Worm (Caenorhabditis elegans) whole organism, late embryonic: ENCODE measurements around the gene B0563.6.

Experiments
- K02D7.2 ChIP-seq: sonication (generic microtip); optimal IDR thresholded peaks from 2 replicates; lab custom pipeline; 2017; ENCODE audit warnings: mild to moderate bottlenecking, missing genetic modification characterization, missing compliant biosample characterization
- ama-1 ChIP-seq: fragments of 150-350 bp; optimal IDR thresholded peaks from 2 replicates; lab custom pipeline; 2014
- ceh-34 ChIP-seq: sonication (generic microtip); optimal IDR thresholded peaks from 2 replicates; lab custom pipeline; 2016; ENCODE audit warnings: mild to moderate bottlenecking, missing genetic modification characterization, missing compliant biosample characterization
- ceh-9 ChIP-seq: sonication (generic microtip); optimal IDR thresholded peaks from 2 replicates; lab custom pipeline; 2016; ENCODE audit warnings: mild to moderate bottlenecking, missing genetic modification characterization, inconsistent platforms, missing compliant biosample characterization
- hlh-13 ChIP-seq: fragments of 200-800 bp; sonication (Bioruptor generic); optimal IDR thresholded peaks from 2 replicates; lab custom pipeline; 2018; ENCODE audit warnings: mild to moderate bottlenecking, missing genetic modification characterization, missing compliant biosample characterization
- hlh-8 ChIP-seq: sonication (generic microtip); optimal IDR thresholded peaks from 2 replicates; lab custom pipeline; 2016; ENCODE audit warnings: missing genotype, missing genetic modification characterization, missing compliant biosample characterization
- lin-11 ChIP-seq: fragments of 200-800 bp; sonication (Bioruptor generic); optimal IDR thresholded peaks from 2 replicates; lab custom pipeline; 2018; ENCODE audit warnings: mild to moderate bottlenecking, missing genetic modification characterization, missing compliant biosample characterization
- madf-2 ChIP-seq: sonication (generic microtip); optimal IDR thresholded peaks from 2 replicates; lab custom pipeline; 2017; ENCODE audit warnings: missing genetic modification characterization, missing compliant biosample characterization
- nfya-1 ChIP-seq: sonication (generic microtip); optimal IDR thresholded peaks from 2 replicates; lab custom pipeline; 2017; ENCODE audit warnings: missing genetic modification characterization, mild to moderate bottlenecking, missing compliant biosample characterization, antibody characterized with exemption, moderate library complexity
- pag-3 ChIP-seq: sonication (generic microtip); optimal IDR thresholded peaks from 2 replicates; lab custom pipeline; 2016; ENCODE audit warnings: missing compliant biosample characterization, missing genetic modification characterization, borderline replicate concordance
- sdc-2 ChIP-seq: sonication (generic microtip); optimal IDR thresholded peaks from 2 replicates; lab custom pipeline; 2016; ENCODE audit warnings: missing genotype, missing genetic modification characterization, missing compliant biosample characterization
- unc-3 ChIP-seq, 2 experiments: fragments of 200-800 bp in 1 of 2; sonication (Bioruptor generic) in 1 of 2; sonication (generic microtip) in 1 of 2; conservative IDR thresholded peaks in 1 of 2; optimal IDR thresholded peaks in 1 of 2; 2 replicates each; pipeline versions ENCODE4 v1.3.6 to Lab custom; 2016 to 2022; ENCODE audit warnings: missing compliant biosample characterization in 2 of 2, missing genetic modification characterization in 2 of 2, missing genetic modification reagents in 1 of 2
- unc-55 ChIP-seq: sonication (generic microtip); optimal IDR thresholded peaks from 2 replicates; lab custom pipeline; 2017; ENCODE audit warnings: missing biosample characterization, missing genetic modification reagents, missing genetic modification characterization
- unc-86 ChIP-seq: sonication (generic microtip); optimal IDR thresholded peaks from 2 replicates; lab custom pipeline; 2016; ENCODE audit warnings: missing genetic modification characterization, missing compliant biosample characterization

- TF ChIP-seq ama-1 (lab: Kevin White, UChicago) (no peak), pag-3 (tag; lab: Kevin White, UChicago) (no peak), unc-86 (tag; lab: Kevin White, UChicago) (no peak), sdc-2 (tag; lab: Kevin White, UChicago) (no peak), hlh-13 (GFP tag; lab: Kevin White, UChicago) (no peak), hlh-8 (tag; lab: Kevin White, UChicago) (no peak), lin-11 (tag; lab: Kevin White, UChicago) (no peak), unc-3 (GFP tag; conservative IDR thresholded peaks at IDR 0.05; lab: Robert Waterston, UW) (no peak), unc-3 (tag; optimal IDR thresholded peaks at IDR 0.05; lab: Kevin White, UChicago) (no peak), ceh-9 (tag; lab: Kevin White, UChicago) (no peak), ceh-34 (tag; lab: Kevin White, UChicago) (no peak), madf-2 (tag; lab: Kevin White, UChicago) (no peak), unc-55 (GFP tag; lab: Kevin White, UChicago) (no peak), K02D7.2 (no peak), nfya-1 (tag; lab: Kevin White, UChicago) (no peak)
Measured at ce11 chrX:9111585-9111984, 25.9 kb upstream of the B0563.6 start.
